Worm (Caenorhabditis elegans) whole organism, L1 larva: Measurements from ENCODE around the gene ddp-1.

Source experiments
- aly-2 ChIP-seq: fragments of 150-350 bp; optimal IDR thresholded peaks from 2 replicates; lab custom pipeline; 2014; ENCODE audit warnings: missing biosample characterization, missing genetic modification characterization
- egl-27 ChIP-seq, 2 experiments: fragments of 150-350 bp in 1 of 2; sonication (generic microtip); optimal IDR thresholded peaks; 3 replicates each; lab custom pipeline; 2017 to 2018; ENCODE audit warnings: missing biosample characterization in 2 of 2, missing genetic modification characterization in 2 of 2, missing genetic modification reagents in 2 of 2
- unc-62 ChIP-seq: fragments of 150-350 bp; optimal IDR thresholded peaks from 2 replicates; lab custom pipeline; 2014; ENCODE audit warnings: missing biosample characterization, missing genetic modification reagents, missing genetic modification characterization

- TF ChIP-seq egl-27 (tag; optimal IDR thresholded peaks at IDR 0.05; lab: Kevin White, UChicago): no peak
- TF ChIP-seq aly-2 (tag; lab: Kevin White, UChicago): no peak
- no peak for TF ChIP-seq unc-62 (GFP tag; lab: Kevin White, UChicago)
These were observed 45.9 kb downstream of the ddp-1 start, which contains the start of the genes B0524.6 and pqn-41 for ce11 chrIII:1905589-1905988.
